Fruit fly (Drosophila melanogaster): ENCODE data around the gene CG42613.

The CG42613 gene

DNA sequence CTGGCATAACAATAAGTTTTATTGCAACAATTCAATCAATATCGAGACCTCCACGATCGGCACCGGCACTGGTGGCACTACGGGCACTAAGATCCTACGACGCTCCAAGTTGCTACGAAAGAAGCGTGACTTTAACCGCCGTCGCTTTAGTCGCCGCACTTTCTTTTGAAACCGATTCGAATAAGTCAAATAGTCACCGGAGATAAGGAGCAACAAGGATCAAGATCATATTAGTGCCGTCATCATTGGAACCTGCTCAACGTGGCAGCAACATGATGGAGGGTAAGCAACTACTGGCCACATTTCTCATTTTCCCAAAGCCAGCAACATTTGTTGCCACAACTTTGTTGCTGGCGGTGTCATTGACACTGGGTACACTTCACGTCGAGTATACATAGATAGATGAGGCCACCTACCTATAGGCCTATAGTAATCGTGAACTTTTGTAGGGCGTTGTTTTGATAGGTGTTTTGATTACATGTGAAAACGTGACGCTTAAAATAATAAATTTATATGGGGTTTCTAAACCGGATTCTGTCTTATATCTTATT lies 13.3 kb upstream of the CG42613 start:
- TF ChIP-seq Dfd (GFP tag; optimal IDR thresholded peaks at IDR 0.05) (no peak), Hr83 (GFP tag; optimal IDR thresholded peaks at IDR 0.05; ENCODE audit: poor library complexity, severe bottlenecking) (no peak), h (GFP tag; optimal IDR thresholded peaks at IDR 0.05) (no peak)

DNA sequence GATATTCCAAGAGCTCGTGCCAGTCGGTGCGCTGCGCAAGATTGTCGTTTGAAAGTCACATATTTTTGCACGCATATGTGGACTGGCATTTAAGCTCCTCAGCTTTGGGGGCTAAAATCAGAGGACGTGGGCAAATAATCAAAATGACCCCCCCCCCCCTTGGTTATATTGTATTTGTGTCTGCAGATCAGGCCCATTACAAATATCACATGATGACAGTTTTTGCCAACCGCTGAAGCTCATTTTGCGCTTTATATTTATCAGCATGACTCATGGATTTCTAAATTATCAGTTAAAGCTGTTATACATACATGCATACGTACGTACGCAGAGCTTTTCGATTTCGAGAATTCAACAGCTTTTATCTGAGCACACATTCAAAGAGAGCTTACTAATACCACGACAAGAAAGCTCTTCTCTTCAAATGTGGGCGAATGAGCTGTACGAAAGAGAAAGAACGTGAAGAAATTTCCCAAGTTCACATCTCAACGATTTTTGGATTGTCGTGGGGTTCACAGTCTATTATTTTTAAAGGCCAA lies 12.2 kb upstream of the CG42613 start:
- TF ChIP-seq lola (GFP tag; optimal IDR thresholded peaks at IDR 0.05): no peak
- TF ChIP-seq Sp1 (GFP tag; optimal IDR thresholded peaks at IDR 0.05): peak; percentile 43
- TF ChIP-seq Jra (GFP tag; optimal IDR thresholded peaks at IDR 0.05): peak; percentile 73
- TF ChIP-seq OdsH (GFP tag; optimal IDR thresholded peaks at IDR 0.05): peak; percentile 49
- TF ChIP-seq Myc (optimal IDR thresholded peaks at IDR 0.05): no peak
- no peak for TF ChIP-seq CG32264 (GFP tag; optimal IDR thresholded peaks at IDR 0.05)
- peak; percentile 85 for TF ChIP-seq brk (GFP tag; optimal IDR thresholded peaks at IDR 0.05)
- TF ChIP-seq Hr83 (GFP tag; optimal IDR thresholded peaks at IDR 0.05; ENCODE audit: poor library complexity, severe bottlenecking): no peak
- peak; percentile 63 for TF ChIP-seq br (GFP tag; optimal IDR thresholded peaks at IDR 0.05)
- peak; percentile 81 for TF ChIP-seq sage (GFP tag; optimal IDR thresholded peaks at IDR 0.05)
- TF ChIP-seq dl (GFP tag; optimal IDR thresholded peaks at IDR 0.05; ENCODE audit: insufficient read depth in 1 of 2, partially characterized antibody in 2 of 2): peak in 1 of 2 experiments; percentile 56
- TF ChIP-seq ey (GFP tag; optimal IDR thresholded peaks at IDR 0.05): no peak
- TF ChIP-seq pan (optimal IDR thresholded peaks at IDR 0.05): no peak
- TF ChIP-seq Dfd (GFP tag; optimal IDR thresholded peaks at IDR 0.05): no peak
- TF ChIP-seq rgr (GFP tag; optimal IDR thresholded peaks at IDR 0.05): peak; percentile 38
- TF ChIP-seq Hr78 (GFP tag; optimal IDR thresholded peaks at IDR 0.05): no peak
- TF ChIP-seq sv (GFP tag; optimal IDR thresholded peaks at IDR 0.05): no peak
- no peak for TF ChIP-seq Hnf4 (GFP tag; optimal IDR thresholded peaks at IDR 0.05)
- TF ChIP-seq dmrt93B (GFP tag; optimal IDR thresholded peaks at IDR 0.05): no peak
- no peak for TF ChIP-seq tai (GFP tag; optimal IDR thresholded peaks at IDR 0.05)
- TF ChIP-seq dsf (GFP tag; optimal IDR thresholded peaks at IDR 0.05; ENCODE audit: borderline replicate concordance): no peak
- TF ChIP-seq Rel (GFP tag; optimal IDR thresholded peaks at IDR 0.05): peak; percentile 33
- peak; percentile 94 for TF ChIP-seq Rel (tag; optimal IDR thresholded peaks at IDR 0.05)
- TF ChIP-seq N (GFP tag; optimal IDR thresholded peaks at IDR 0.05): peak; percentile 24
- TF ChIP-seq HLH106 (tag; optimal IDR thresholded peaks at IDR 0.05): peak; percentile 40
- peak; percentile 4 to 35 for TF ChIP-seq foxo (GFP tag; optimal IDR thresholded peaks at IDR 0.05)
- TF ChIP-seq fru (GFP tag; optimal IDR thresholded peaks at IDR 0.05): peak; percentile 50
- peak; percentile 18 for TF ChIP-seq Dif (GFP tag; optimal IDR thresholded peaks at IDR 0.05; ENCODE audit: partially characterized antibody)
- peak; percentile 93 for TF ChIP-seq CrebA (GFP tag; optimal IDR thresholded peaks at IDR 0.05; ENCODE audit: borderline replicate concordance)
- TF ChIP-seq h (GFP tag; optimal IDR thresholded peaks at IDR 0.05): peak; percentile 84
- peak; percentile 5 for TF ChIP-seq psq (GFP tag; optimal IDR thresholded peaks at IDR 0.05)
- no peak for TF ChIP-seq CG9705 (GFP tag; optimal IDR thresholded peaks at IDR 0.05)

DNA sequence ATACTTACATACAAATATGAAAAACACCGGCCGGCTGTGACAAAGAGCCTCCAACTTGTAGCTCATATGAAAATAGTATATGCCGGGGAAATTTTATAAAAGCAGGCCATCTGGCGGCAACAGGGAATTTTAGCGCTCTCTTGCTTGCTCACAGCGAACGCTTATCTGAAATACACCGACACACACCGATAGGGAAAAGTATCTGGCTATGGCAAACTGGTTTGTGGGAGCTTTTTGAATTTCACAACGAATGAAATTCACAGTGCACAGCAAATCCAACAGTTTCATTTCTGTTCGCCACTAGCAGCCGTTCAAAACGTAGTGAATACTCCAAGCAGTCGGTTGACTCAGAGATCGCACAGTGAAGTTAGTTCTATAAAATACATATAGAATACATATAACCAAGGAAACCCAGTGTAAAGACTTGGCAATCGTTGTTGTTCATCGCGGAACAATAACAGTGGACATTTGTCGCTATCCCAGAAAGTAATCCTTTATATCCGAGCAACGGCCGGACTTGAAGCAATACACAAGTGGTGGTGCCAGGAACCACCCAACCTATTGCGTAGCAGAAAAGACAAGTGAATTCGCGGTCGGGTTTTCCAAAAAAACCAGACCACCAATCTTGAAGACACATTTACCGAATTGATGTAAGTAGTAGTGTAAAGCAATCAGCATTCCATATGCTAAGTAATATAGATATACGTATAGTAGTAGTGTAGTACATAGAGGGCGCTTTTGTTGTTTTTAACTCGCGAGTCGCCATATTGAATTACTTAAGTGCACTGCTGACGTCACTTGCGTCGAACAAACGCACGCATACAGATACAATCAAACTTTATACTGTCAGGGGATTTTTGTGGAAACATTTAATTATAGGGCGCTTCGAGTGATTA lies 10.8 kb upstream of the CG42613 start:
- TF ChIP-seq usp (GFP tag; optimal IDR thresholded peaks at IDR 0.05) (no peak), dmrt93B (GFP tag; optimal IDR thresholded peaks at IDR 0.05) (no peak), OdsH (GFP tag; optimal IDR thresholded peaks at IDR 0.05) (peak; percentile 48), CrebA (GFP tag; optimal IDR thresholded peaks at IDR 0.05; ENCODE audit: borderline replicate concordance) (peak; percentile 87), Sp1 (GFP tag; optimal IDR thresholded peaks at IDR 0.05) (peak; percentile 69), woc (GFP tag; optimal IDR thresholded peaks at IDR 0.05) (no peak), Rel (GFP tag; optimal IDR thresholded peaks at IDR 0.05) (no peak), Rel (tag; optimal IDR thresholded peaks at IDR 0.05) (peak; percentile 91), foxo (GFP tag; optimal IDR thresholded peaks at IDR 0.05) (peak; percentile 23 to 43), rgr (GFP tag; optimal IDR thresholded peaks at IDR 0.05) (peak; percentile 85), Vsx2 (GFP tag; optimal IDR thresholded peaks at IDR 0.05; ENCODE audit: partially characterized antibody) (peak; percentile 86), Hr78 (GFP tag; optimal IDR thresholded peaks at IDR 0.05) (no peak), Hnf4 (GFP tag; optimal IDR thresholded peaks at IDR 0.05) (peak; percentile 65), sv (GFP tag; optimal IDR thresholded peaks at IDR 0.05) (peak; percentile 25), fru (GFP tag; optimal IDR thresholded peaks at IDR 0.05) (peak; percentile 70), Dif (GFP tag; optimal IDR thresholded peaks at IDR 0.05; ENCODE audit: partially characterized antibody) (peak; percentile 81), dl (GFP tag; optimal IDR thresholded peaks at IDR 0.05; ENCODE audit: insufficient read depth in 1 of 2, partially characterized antibody in 2 of 2) (peak; percentile 56 to 61), N (GFP tag; optimal IDR thresholded peaks at IDR 0.05) (no peak), Hr83 (GFP tag; optimal IDR thresholded peaks at IDR 0.05; ENCODE audit: poor library complexity, severe bottlenecking) (peak; percentile 81), dsf (GFP tag; optimal IDR thresholded peaks at IDR 0.05; ENCODE audit: borderline replicate concordance) (no peak), psq (GFP tag; optimal IDR thresholded peaks at IDR 0.05) (peak; percentile 25), HLH106 (tag; optimal IDR thresholded peaks at IDR 0.05) (peak; percentile 20), br (GFP tag; optimal IDR thresholded peaks at IDR 0.05) (peak; percentile 60), jim (GFP tag; optimal IDR thresholded peaks at IDR 0.05) (peak; percentile 43), ey (GFP tag; optimal IDR thresholded peaks at IDR 0.05) (no peak), CG9705 (GFP tag; optimal IDR thresholded peaks at IDR 0.05) (no peak), Myc (optimal IDR thresholded peaks at IDR 0.05) (no peak), Jra (GFP tag; optimal IDR thresholded peaks at IDR 0.05) (peak; percentile 84), pan (optimal IDR thresholded peaks at IDR 0.05) (no peak), Abd-B (GFP tag; optimal IDR thresholded peaks at IDR 0.05) (no peak), GATAd (GFP tag; optimal IDR thresholded peaks at IDR 0.05) (no peak), CG32264 (GFP tag; optimal IDR thresholded peaks at IDR 0.05) (peak; percentile 53), h (GFP tag; optimal IDR thresholded peaks at IDR 0.05) (peak; percentile 78)

Data from whole organism, wandering third instar larva.